Fruit fly (Drosophila melanogaster): ENCODE measurements around the gene CG5783.

Gene CG5783

DNA sequence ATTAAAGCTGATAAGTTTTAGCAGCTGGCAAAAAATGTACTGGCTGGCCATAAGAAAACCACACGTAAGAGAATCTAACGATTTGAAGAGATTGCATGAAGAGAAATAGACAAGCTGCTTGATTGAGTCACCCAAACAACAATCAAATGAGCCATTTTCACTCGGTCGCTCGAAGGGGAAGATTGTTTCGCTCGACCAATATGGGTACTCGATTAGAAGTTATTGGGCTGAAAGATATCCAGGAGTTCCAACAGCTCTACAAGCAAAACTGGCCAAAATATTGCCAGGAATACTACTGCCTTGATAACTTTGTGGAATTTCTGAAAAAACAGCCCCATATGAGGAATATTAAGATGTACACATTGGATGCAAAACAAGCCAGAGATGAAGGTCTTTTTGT is at the start of gene CG5783:
Gene CG5783, plus strand, starts transcription at position 167 of the 400 bp plus-strand sequence.
- no peak for TF ChIP-seq Snoo (tag; optimal IDR thresholded peaks at IDR 0.05)
- no peak for TF ChIP-seq CG9948 (tag; optimal IDR thresholded peaks at IDR 0.05)
- no peak for TF ChIP-seq Pif1A (GFP tag; optimal IDR thresholded peaks at IDR 0.05)
- TF ChIP-seq CG34367 (tag; optimal IDR thresholded peaks at IDR 0.05): no peak
- TF ChIP-seq CG14655 (GFP tag; optimal IDR thresholded peaks at IDR 0.05): no peak
- TF ChIP-seq D1 (tag; optimal IDR thresholded peaks at IDR 0.05): no peak
- TF ChIP-seq CG13204 (GFP tag; optimal IDR thresholded peaks at IDR 0.05): no peak
- TF ChIP-seq Pif1B (GFP tag; optimal IDR thresholded peaks at IDR 0.05): no peak
- no peak for TF ChIP-seq gl (tag; optimal IDR thresholded peaks at IDR 0.05)
- no peak for TF ChIP-seq CG17806 (tag; optimal IDR thresholded peaks at IDR 0.05)
- no peak for TF ChIP-seq CG10348 (GFP tag; IDR thresholded peaks at IDR 0.05)
- TF ChIP-seq rn (GFP tag; IDR thresholded peaks at IDR 0.05): no peak
- TF ChIP-seq CG32121 (GFP tag; IDR thresholded peaks at IDR 0.05): no peak
- no peak for TF ChIP-seq EcR (GFP tag; optimal IDR thresholded peaks at IDR 0.05)
- no peak for TF ChIP-seq CG8159 (tag; optimal IDR thresholded peaks at IDR 0.05)

- TF ChIP-seq gl (tag; optimal IDR thresholded peaks at IDR 0.05): no peak
- no peak for TF ChIP-seq Pif1A (GFP tag; optimal IDR thresholded peaks at IDR 0.05)
- TF ChIP-seq Snoo (tag; optimal IDR thresholded peaks at IDR 0.05): no peak
- TF ChIP-seq CG10348 (GFP tag; IDR thresholded peaks at IDR 0.05): no peak
- TF ChIP-seq Pif1B (GFP tag; optimal IDR thresholded peaks at IDR 0.05): no peak
- TF ChIP-seq CG4496 (GFP tag; IDR thresholded peaks at IDR 0.05): no peak
- TF ChIP-seq fd96Ca (GFP tag; IDR thresholded peaks at IDR 0.05): no peak
- TF ChIP-seq EcR (GFP tag; optimal IDR thresholded peaks at IDR 0.05): no peak
- no peak for TF ChIP-seq CG34367 (tag; optimal IDR thresholded peaks at IDR 0.05)
- TF ChIP-seq CG8301 (tag; optimal IDR thresholded peaks at IDR 0.05): no peak
- no peak for TF ChIP-seq CG8159 (tag; optimal IDR thresholded peaks at IDR 0.05)
- no peak for TF ChIP-seq rn (GFP tag; IDR thresholded peaks at IDR 0.05)
- no peak for TF ChIP-seq Ets98B (GFP tag; IDR thresholded peaks at IDR 0.05)
- no peak for TF ChIP-seq CG32121 (GFP tag; IDR thresholded peaks at IDR 0.05)
- TF ChIP-seq CG15710 (tag; optimal IDR thresholded peaks at IDR 0.05): no peak
- TF ChIP-seq CG9948 (tag; optimal IDR thresholded peaks at IDR 0.05): no peak
- no peak for TF ChIP-seq CG17806 (tag; optimal IDR thresholded peaks at IDR 0.05)
- no peak for TF ChIP-seq CG14655 (GFP tag; optimal IDR thresholded peaks at IDR 0.05)
Observed at dm6 chr2L:18112435-18112834, 43.4 kb upstream of the CG5783 start.

- TF ChIP-seq CG34367 (tag; optimal IDR thresholded peaks at IDR 0.05) (no peak), CG8301 (tag; optimal IDR thresholded peaks at IDR 0.05) (no peak), CG8159 (tag; optimal IDR thresholded peaks at IDR 0.05) (no peak), CG9948 (tag; optimal IDR thresholded peaks at IDR 0.05) (no peak), Ets98B (GFP tag; IDR thresholded peaks at IDR 0.05) (no peak), EcR (GFP tag; optimal IDR thresholded peaks at IDR 0.05) (no peak), CG15710 (tag; optimal IDR thresholded peaks at IDR 0.05) (no peak), gl (tag; optimal IDR thresholded peaks at IDR 0.05) (no peak), CG4496 (GFP tag; IDR thresholded peaks at IDR 0.05) (no peak), Pif1B (GFP tag; optimal IDR thresholded peaks at IDR 0.05) (no peak), CG13204 (GFP tag; optimal IDR thresholded peaks at IDR 0.05) (no peak)
Observed at dm6 chr2L:18113079-18113478, 42.8 kb upstream of the CG5783 start, which contains the start of gene CG44476. CG44476 (minus strand) TSS chr2L:18113179.

dm6 chr2L:18114176-18114703 is 41.6 kb upstream of the CG5783 start, which contains the start of gene CG15152:
CG15152 (plus strand) TSS chr2L:18114547.
- TF ChIP-seq EcR (GFP tag; optimal IDR thresholded peaks at IDR 0.05) (no peak), CG10348 (GFP tag; IDR thresholded peaks at IDR 0.05) (0 out of 2 replicates have a peak, but pooled peaks have one; percentile 14)

DNA sequence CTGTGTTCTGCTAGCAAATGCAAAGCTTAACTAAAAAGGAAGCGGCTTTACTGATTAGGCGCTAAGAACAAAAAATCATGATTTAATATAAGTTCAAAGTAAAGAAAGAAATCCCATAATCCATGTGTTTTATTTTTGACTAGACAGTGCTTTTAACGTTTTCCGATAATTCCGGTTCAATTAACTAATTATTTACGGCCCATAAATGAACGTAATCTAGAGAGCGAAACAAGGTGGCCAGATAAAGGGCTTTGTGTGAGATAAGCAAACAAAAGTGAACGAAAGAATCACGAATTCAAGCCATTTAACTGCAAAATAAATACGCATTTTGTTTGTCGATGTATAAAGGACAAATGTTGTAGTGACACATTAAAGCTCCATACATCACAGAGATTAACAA is 40.7 kb upstream of the CG5783 start:
- TF ChIP-seq CG8159 (tag; optimal IDR thresholded peaks at IDR 0.05): no peak
- no peak for TF ChIP-seq Pif1B (GFP tag; optimal IDR thresholded peaks at IDR 0.05)
- TF ChIP-seq EcR (GFP tag; optimal IDR thresholded peaks at IDR 0.05): no peak
- TF ChIP-seq CG15710 (tag; optimal IDR thresholded peaks at IDR 0.05): no peak
- TF ChIP-seq CG14655 (GFP tag; optimal IDR thresholded peaks at IDR 0.05): no peak
- TF ChIP-seq CG9948 (tag; optimal IDR thresholded peaks at IDR 0.05): no peak
- no peak for TF ChIP-seq CG10348 (GFP tag; IDR thresholded peaks at IDR 0.05)
- no peak for TF ChIP-seq CG17806 (tag; optimal IDR thresholded peaks at IDR 0.05)
- TF ChIP-seq Ets98B (GFP tag; IDR thresholded peaks at IDR 0.05): no peak
- TF ChIP-seq CG34367 (tag; optimal IDR thresholded peaks at IDR 0.05): no peak
- TF ChIP-seq CG4496 (GFP tag; IDR thresholded peaks at IDR 0.05): no peak
- TF ChIP-seq CG32121 (GFP tag; IDR thresholded peaks at IDR 0.05): no peak
- TF ChIP-seq Pif1A (GFP tag; optimal IDR thresholded peaks at IDR 0.05): no peak
- no peak for TF ChIP-seq Snoo (tag; optimal IDR thresholded peaks at IDR 0.05)

DNA sequence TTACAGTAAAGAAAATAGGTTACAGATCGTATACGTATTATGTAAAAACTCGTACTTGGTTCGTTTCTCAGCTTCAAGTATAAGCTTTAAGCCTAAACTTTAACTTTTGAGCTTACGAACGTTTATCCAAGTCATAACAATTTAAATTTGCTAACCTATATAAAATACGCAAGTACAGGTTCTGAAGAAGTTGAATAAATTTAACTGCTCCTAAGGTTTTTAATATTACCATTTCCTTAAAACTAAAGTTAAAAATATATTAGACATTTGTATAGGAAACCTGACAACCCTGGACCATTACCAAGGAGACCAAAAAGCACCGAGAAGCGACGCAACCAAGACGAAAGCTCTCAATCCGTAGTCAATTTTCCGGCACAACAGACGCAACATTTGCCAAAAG is 36.2 kb upstream of the CG5783 start, which contains the start of gene CG5758:
Gene CG5758, plus strand, starts transcription at position 353 of the 400 bp plus-strand sequence.
- TF ChIP-seq CG8159 (tag; optimal IDR thresholded peaks at IDR 0.05): peak; percentile 16
- peak; percentile 8 for TF ChIP-seq Pif1B (GFP tag; optimal IDR thresholded peaks at IDR 0.05)
- TF ChIP-seq CG10348 (GFP tag; IDR thresholded peaks at IDR 0.05): no peak
- TF ChIP-seq CG13204 (GFP tag; optimal IDR thresholded peaks at IDR 0.05): no peak
- no peak for TF ChIP-seq CG32121 (GFP tag; IDR thresholded peaks at IDR 0.05)
- TF ChIP-seq Pif1A (GFP tag; optimal IDR thresholded peaks at IDR 0.05): peak; percentile 40
- no peak for TF ChIP-seq CG15710 (tag; optimal IDR thresholded peaks at IDR 0.05)
- no peak for TF ChIP-seq gl (tag; optimal IDR thresholded peaks at IDR 0.05)
- TF ChIP-seq fd96Ca (GFP tag; IDR thresholded peaks at IDR 0.05): no peak
- peak; percentile 44; the same call in 1 of the 2 replicates for TF ChIP-seq Ets98B (GFP tag; IDR thresholded peaks at IDR 0.05)
- no peak for TF ChIP-seq CG8301 (tag; optimal IDR thresholded peaks at IDR 0.05)
- no peak for TF ChIP-seq CG34367 (tag; optimal IDR thresholded peaks at IDR 0.05)
- no peak for TF ChIP-seq CG12605 (GFP tag; IDR thresholded peaks at IDR 0.05)
